Worm (Caenorhabditis elegans) whole organism, L3 larva: ENCODE data around the gene Y54F10BM.3.

ENCODE experiments used
- ZK546.5 ChIP-seq: sonication (generic microtip); optimal IDR thresholded peaks from 2 replicates; lab custom pipeline; 2017; ENCODE audit warnings: missing biosample characterization, missing genetic modification characterization
- ama-1 ChIP-seq: fragments of 150-350 bp; optimal IDR thresholded peaks from 2 replicates; lab custom pipeline; 2018
- ceh-16 ChIP-seq: sonication (generic microtip); optimal IDR thresholded peaks from 2 replicates; lab custom pipeline; 2017; ENCODE audit warnings: missing biosample characterization, missing genetic modification characterization
- ceh-28 ChIP-seq: fragments of 150-350 bp; optimal IDR thresholded peaks from 2 replicates; lab custom pipeline; 2014; ENCODE audit warnings: missing biosample characterization, missing genetic modification reagents, missing genetic modification characterization
- ceh-82 ChIP-seq: fragments of 150-350 bp; optimal IDR thresholded peaks from 2 replicates; lab custom pipeline; 2014; ENCODE audit warnings: missing biosample characterization, missing genetic modification characterization
- ceh-9 ChIP-seq: sonication (generic microtip); optimal IDR thresholded peaks from 2 replicates; lab custom pipeline; 2018; ENCODE audit warnings: missing biosample characterization, missing genetic modification characterization
- egl-27 ChIP-seq: sonication (generic microtip); optimal IDR thresholded peaks from 4 replicates; lab custom pipeline; 2017; ENCODE audit warnings: missing biosample characterization, missing genetic modification reagents, missing genetic modification characterization
- elt-1 ChIP-seq: fragments of 150-350 bp; optimal IDR thresholded peaks from 2 replicates; lab custom pipeline; 2014; ENCODE audit warnings: missing biosample characterization, missing genetic modification characterization
- elt-2 ChIP-seq: sonication (generic microtip); optimal IDR thresholded peaks from 2 replicates; lab custom pipeline; 2016; ENCODE audit warnings: missing genetic modification reagents, mild to moderate bottlenecking, missing genetic modification characterization, missing compliant biosample characterization
- eor-1 ChIP-seq, 2 experiments: fragments of 150-350 bp; optimal IDR thresholded peaks; 2 replicates each; lab custom pipeline; 2014 to 2018; ENCODE audit warnings: missing biosample characterization in 2 of 2, missing genetic modification characterization in 2 of 2
- fkh-10 ChIP-seq: sonication (generic microtip); optimal IDR thresholded peaks from 2 replicates; lab custom pipeline; 2017; ENCODE audit warnings: missing biosample characterization, missing genetic modification reagents, missing genetic modification characterization
- fkh-2 ChIP-seq: fragments of 150-350 bp; optimal IDR thresholded peaks from 2 replicates; lab custom pipeline; 2014; ENCODE audit warnings: missing biosample characterization, missing genetic modification reagents, missing genetic modification characterization
- fos-1 ChIP-seq: fragments of 150-350 bp; optimal IDR thresholded peaks from 2 replicates; lab custom pipeline; 2014; ENCODE audit warnings: missing biosample characterization, missing genetic modification characterization
- hmg-11 ChIP-seq: sonication (generic microtip); optimal IDR thresholded peaks from 2 replicates; lab custom pipeline; 2016; ENCODE audit warnings: missing genetic modification characterization, missing compliant biosample characterization
- jun-1 ChIP-seq: fragments of 150-350 bp; optimal IDR thresholded peaks from 2 replicates; lab custom pipeline; 2014; ENCODE audit warnings: missing biosample characterization, missing genetic modification reagents, missing genetic modification characterization
- lin-15B ChIP-seq: fragments of 150-350 bp; optimal IDR thresholded peaks from 2 replicates; lab custom pipeline; 2014; ENCODE audit warnings: missing biosample characterization, missing genetic modification characterization
- lin-39 ChIP-seq: fragments of 150-350 bp; optimal IDR thresholded peaks from 2 replicates; lab custom pipeline; 2018; ENCODE audit warnings: missing biosample characterization, missing genetic modification reagents, missing genetic modification characterization
- lsy-12 ChIP-seq: sonication (generic microtip); optimal IDR thresholded peaks from 2 replicates; lab custom pipeline; 2016; ENCODE audit warnings: mild to moderate bottlenecking, missing genetic modification characterization, missing compliant biosample characterization
- mdl-1 ChIP-seq: fragments of 150-350 bp; optimal IDR thresholded peaks from 2 replicates; lab custom pipeline; 2014; ENCODE audit warnings: missing biosample characterization, missing genetic modification characterization
- mml-1 ChIP-seq: fragments of 150-350 bp; sonication (generic microtip); optimal IDR thresholded peaks from 3 replicates; lab custom pipeline; 2014; ENCODE audit warnings: missing biosample characterization, missing genetic modification characterization
- nfya-1 ChIP-seq: sonication (generic microtip); optimal IDR thresholded peaks from 2 replicates; lab custom pipeline; 2017; ENCODE audit warnings: missing genetic modification characterization, mild to moderate bottlenecking, missing compliant biosample characterization, antibody characterized with exemption, moderate library complexity; ENCODE audit not compliant: insufficient read depth
- nhr-23 ChIP-seq: fragments of 150-350 bp; optimal IDR thresholded peaks from 2 replicates; lab custom pipeline; 2014; ENCODE audit warnings: missing biosample characterization, missing genetic modification reagents, missing genetic modification characterization
- nhr-28 ChIP-seq: fragments of 150-350 bp; optimal IDR thresholded peaks from 2 replicates; lab custom pipeline; 2014; ENCODE audit warnings: missing biosample characterization, missing genetic modification characterization
- nhr-67 ChIP-seq: fragments of 150-350 bp; optimal IDR thresholded peaks from 2 replicates; lab custom pipeline; 2014; ENCODE audit warnings: missing biosample characterization, missing genetic modification characterization
- nhr-76 ChIP-seq: fragments of 150-350 bp; sonication (generic microtip); optimal IDR thresholded peaks from 5 replicates; lab custom pipeline; 2014; ENCODE audit warnings: missing biosample characterization, missing genetic modification characterization
- nhr-77 ChIP-seq: fragments of 150-350 bp; optimal IDR thresholded peaks from 2 replicates; lab custom pipeline; 2014; ENCODE audit warnings: missing biosample characterization, missing genetic modification characterization
- pha-4 ChIP-seq: fragments of 150-350 bp; optimal IDR thresholded peaks from 2 replicates; lab custom pipeline; 2014; ENCODE audit warnings: missing biosample characterization, missing genetic modification reagents, missing genetic modification characterization
- pqm-1 ChIP-seq: fragments of 150-350 bp; optimal IDR thresholded peaks from 2 replicates; lab custom pipeline; 2017; ENCODE audit warnings: missing biosample characterization, missing genetic modification characterization, inconsistent platforms
- snpc-4 ChIP-seq: fragments of 150-350 bp; optimal IDR thresholded peaks from 2 replicates; lab custom pipeline; 2014; ENCODE audit warnings: missing biosample characterization, missing genetic modification characterization
- tbx-2 ChIP-seq: sonication (generic microtip); optimal IDR thresholded peaks from 2 replicates; lab custom pipeline; 2016; ENCODE audit warnings: mild to moderate bottlenecking, missing genetic modification characterization, missing compliant biosample characterization
- unc-39 ChIP-seq: sonication (generic microtip); optimal IDR thresholded peaks from 4 replicates; lab custom pipeline; 2017; ENCODE audit warnings: missing biosample characterization, missing genetic modification characterization
- ztf-11 ChIP-seq: fragments of 150-350 bp; optimal IDR thresholded peaks from 2 replicates; lab custom pipeline; 2014; ENCODE audit warnings: missing biosample characterization, missing genetic modification characterization
- ztf-4 ChIP-seq: fragments of 150-350 bp; optimal IDR thresholded peaks from 2 replicates; lab custom pipeline; 2014; ENCODE audit warnings: missing biosample characterization, missing genetic modification characterization

The Y54F10BM.3 gene

ce11 chrIII:2281975-2282957 is at the start of gene Y54F10BM.3:
Gene Y54F10BM.3 (plus strand): TSS chrIII:2282025.
- no peak for TF ChIP-seq ztf-11
- no peak for TF ChIP-seq mml-1 (tag; lab: Kevin White, UChicago)
- no peak for TF ChIP-seq fkh-2
- peak; percentile 98 for TF ChIP-seq ceh-28 (tag; lab: Kevin White, UChicago)
- TF ChIP-seq lsy-12 (tag; lab: Kevin White, UChicago): no peak
- TF ChIP-seq tbx-2 (tag; lab: Kevin White, UChicago): no peak
- TF ChIP-seq elt-2: no peak
- TF ChIP-seq unc-39: no peak
- TF ChIP-seq, all 47 proteins: peak for 1

- no peak for TF ChIP-seq tbx-2 (tag; lab: Kevin White, UChicago)
- no peak for TF ChIP-seq mdl-1
- TF ChIP-seq elt-2: no peak
- TF ChIP-seq pha-4 (tag; lab: Kevin White, UChicago): no peak
- no peak for TF ChIP-seq fos-1 (tag; lab: Kevin White, UChicago)
- no peak for TF ChIP-seq fkh-2
These were observed 49.5 kb upstream of the Y54F10BM.3 start, which contains the start of gene fbxa-47 for ce11 chrIII:2232360-2232759. Gene fbxa-47 (minus strand): TSS chrIII:2232460.

- TF ChIP-seq nhr-76 (no peak), pha-4 (tag; lab: Kevin White, UChicago) (peak; percentile 61), ama-1 (no peak), elt-1 (no peak)
These were observed 48.4 kb upstream of the Y54F10BM.3 start for ce11 chrIII:2233399-2233798.

- TF ChIP-seq ceh-9 (tag; lab: Kevin White, UChicago) (no peak), mdl-1 (no peak), tbx-2 (tag; lab: Kevin White, UChicago) (no peak), lin-15B (no peak)
These were observed 47.5 kb upstream of the Y54F10BM.3 start, which contains the start of gene C39B5.2 for ce11 chrIII:2234192-2234934. Gene C39B5.2 (plus strand): TSS chrIII:2234884.

- TF ChIP-seq elt-2 (peak; percentile 93), pqm-1 (tag; lab: Kevin White, UChicago) (peak; percentile 79), nhr-28 (no peak), nhr-23 (no peak), jun-1 (tag; lab: Kevin White, UChicago) (peak; percentile 35)
These were observed 42.2 kb upstream of the Y54F10BM.3 start, which contains the start of gene C39B5.10 for ce11 chrIII:2239587-2240144. Gene C39B5.10 (minus strand): TSS chrIII:2239637.

ce11 chrIII:2240471-2240870 is 41.4 kb upstream of the Y54F10BM.3 start, which contains the start of gene srz-56:
Gene srz-56 (plus strand): TSS chrIII:2240771.
- TF ChIP-seq egl-27 (tag; lab: Kevin White, UChicago): no peak
- TF ChIP-seq nhr-77: no peak
- TF ChIP-seq pha-4 (tag; lab: Kevin White, UChicago): no peak
- TF ChIP-seq ceh-16 (tag; lab: Kevin White, UChicago): no peak
- TF ChIP-seq nhr-67: no peak
- no peak for TF ChIP-seq ceh-82 (tag; lab: Kevin White, UChicago)
- no peak for TF ChIP-seq jun-1 (tag; lab: Kevin White, UChicago)
- TF ChIP-seq hmg-11 (tag; lab: Kevin White, UChicago): no peak
- no peak for TF ChIP-seq ZK546.5 (tag; lab: Kevin White, UChicago)
- TF ChIP-seq nfya-1 (tag; lab: Kevin White, UChicago): no peak
- TF ChIP-seq lin-39 (tag; lab: Kevin White, UChicago): no peak
- TF ChIP-seq eor-1 (tag; optimal IDR thresholded peaks at IDR 0.05; lab: Kevin White, UChicago): no peak
- no peak for TF ChIP-seq snpc-4 (tag; lab: Kevin White, UChicago)
- TF ChIP-seq fkh-10: no peak
- TF ChIP-seq ztf-11: no peak
- TF ChIP-seq ceh-28 (tag; lab: Kevin White, UChicago): no peak
- no peak for TF ChIP-seq lsy-12 (tag; lab: Kevin White, UChicago)
- TF ChIP-seq pqm-1 (tag; lab: Kevin White, UChicago): no peak
- no peak for TF ChIP-seq ztf-4
